Worm (Caenorhabditis elegans) whole organism, young adult: Measurements from ENCODE around the gene gex-5.
A peak's percentile ranks its signal among the peaks of the same experiment; 100 is the strongest.

Experiments
- B0019.2 ChIP-seq: fragments of 200-800 bp; sonication (Bioruptor generic); conservative IDR thresholded peaks from 2 replicates; pipeline ENCODE4 v1.3.6; 2022; ENCODE audit warnings: missing genetic modification reagents, missing genetic modification characterization, missing compliant biosample characterization
- B0035.1 ChIP-seq: sonication (generic microtip); optimal IDR thresholded peaks from 2 replicates; lab custom pipeline; 2016; ENCODE audit warnings: missing genetic modification characterization, mild to moderate bottlenecking, missing compliant biosample characterization, missing genotype, missing genetic modification reagents
- B0336.3 ChIP-seq: fragments of 200-800 bp; sonication (Bioruptor generic); IDR thresholded peaks from 2 replicates; pipeline ENCODE4 v1.3.6; 2022; ENCODE audit warnings: missing genetic modification characterization, missing compliant biosample characterization
- C17E4.6 ChIP-seq: fragments of 200-800 bp; sonication (Bioruptor generic); IDR thresholded peaks from 2 replicates; pipeline ENCODE4 v1.3.6; 2022; ENCODE audit warnings: missing genetic modification reagents, missing genetic modification characterization, missing compliant biosample characterization
- F10E7.11 ChIP-seq: sonication (generic microtip); optimal IDR thresholded peaks from 2 replicates; lab custom pipeline; 2017; ENCODE audit warnings: mild to moderate bottlenecking, missing genetic modification characterization, moderate library complexity, missing compliant biosample characterization
- F23B12.7 ChIP-seq: sonication (generic microtip); optimal IDR thresholded peaks from 2 replicates; lab custom pipeline; 2017; ENCODE audit warnings: missing genetic modification characterization, mild to moderate bottlenecking, missing compliant biosample characterization, antibody characterized with exemption, moderate library complexity; ENCODE audit not compliant: insufficient read depth
- F33H1.4 ChIP-seq: fragments of 200-800 bp; sonication (Bioruptor generic); IDR thresholded peaks from 2 replicates; pipeline ENCODE4 v1.3.6; 2022; ENCODE audit warnings: missing genetic modification reagents, missing genetic modification characterization, missing compliant biosample characterization
- F49E8.2 ChIP-seq: sonication (generic microtip); optimal IDR thresholded peaks from 3 replicates; lab custom pipeline; 2017; ENCODE audit warnings: missing genetic modification characterization, mild to moderate bottlenecking, missing compliant biosample characterization, antibody characterized with exemption, moderate library complexity; ENCODE audit not compliant: insufficient read depth
- F55B11.4 ChIP-seq: sonication (generic microtip); optimal IDR thresholded peaks from 2 replicates; lab custom pipeline; 2016; ENCODE audit warnings: missing compliant biosample characterization, missing genetic modification characterization, borderline replicate concordance; ENCODE audit not compliant: insufficient read depth
- F57A8.1 ChIP-seq: fragments of 200-800 bp; sonication (Bioruptor generic); optimal IDR thresholded peaks from 2 replicates; lab custom pipeline; 2018; ENCODE audit warnings: mild to moderate bottlenecking, missing genetic modification characterization, moderate library complexity, missing compliant biosample characterization
- F57C9.4 ChIP-seq: sonication (generic microtip); optimal IDR thresholded peaks from 2 replicates; lab custom pipeline; 2017; ENCODE audit warnings: mild to moderate bottlenecking, missing genetic modification characterization, missing compliant biosample characterization
- T07F8.4 ChIP-seq: sonication (generic microtip); optimal IDR thresholded peaks from 2 replicates; lab custom pipeline; 2016; ENCODE audit warnings: mild to moderate bottlenecking, missing genetic modification characterization, moderate library complexity, missing compliant biosample characterization
- Y53F4B.3 ChIP-seq: fragments of 200-800 bp; sonication (Bioruptor generic); IDR thresholded peaks from 2 replicates; pipeline ENCODE4 v1.3.6; 2022; ENCODE audit warnings: missing genetic modification reagents, missing genetic modification characterization, missing compliant biosample characterization
- Y53G8AR.9 ChIP-seq: fragments of 200-800 bp; sonication (Bioruptor generic); conservative IDR thresholded peaks from 2 replicates; pipeline ENCODE4 v1.3.6; 2022; ENCODE audit warnings: missing genetic modification reagents, missing genetic modification characterization, missing compliant biosample characterization
- ama-1 ChIP-seq, 3 experiments: fragments of 150-350 bp in 1 of 3; sonication (generic microtip) in 2 of 3; optimal IDR thresholded peaks; 2 replicates each; lab custom pipeline; 2014 to 2018; ENCODE audit warnings: missing biosample characterization in 2 of 3, missing genetic modification characterization in 2 of 3, missing genetic modification reagents in 2 of 3
- aptf-2 ChIP-seq: fragments of 200-800 bp; sonication (Bioruptor generic); conservative IDR thresholded peaks from 2 replicates; pipeline ENCODE4 v1.3.6; 2022; ENCODE audit warnings: missing genetic modification reagents, missing genetic modification characterization, missing compliant biosample characterization
- aptf-3 ChIP-seq: fragments of 200-800 bp; sonication (Bioruptor generic); IDR thresholded peaks from 2 replicates; pipeline ENCODE4 v1.3.6; 2022; ENCODE audit warnings: missing genetic modification characterization, missing compliant biosample characterization
- athp-1 ChIP-seq: sonication (generic microtip); optimal IDR thresholded peaks from 2 replicates; lab custom pipeline; 2017; ENCODE audit warnings: mild to moderate bottlenecking, missing genetic modification characterization, missing compliant biosample characterization
- cebp-1 ChIP-seq, 2 experiments: fragments of 200-800 bp in 1 of 2; sonication (Bioruptor generic) in 1 of 2; sonication (generic microtip) in 1 of 2; IDR thresholded peaks in 1 of 2; optimal IDR thresholded peaks in 1 of 2; 2 replicates each; pipeline versions ENCODE4 v1.3.6 to Lab custom; 2017 to 2022; ENCODE audit warnings: missing compliant biosample characterization in 2 of 2, missing genetic modification characterization in 2 of 2, mild to moderate bottlenecking in 1 of 2, missing genetic modification reagents in 1 of 2, moderate library complexity in 1 of 2
- cebp-2 ChIP-seq: fragments of 200-800 bp; sonication (Bioruptor generic); IDR thresholded peaks from 2 replicates; pipeline ENCODE4 v1.3.6; 2022; ENCODE audit warnings: missing genetic modification characterization, missing compliant biosample characterization
- ceh-27 ChIP-seq: fragments of 200-800 bp; sonication (Bioruptor generic); optimal IDR thresholded peaks from 2 replicates; lab custom pipeline; 2018; ENCODE audit warnings: mild to moderate bottlenecking, missing genetic modification characterization, moderate library complexity, missing compliant biosample characterization
- ceh-79 ChIP-seq: sonication (generic microtip); optimal IDR thresholded peaks from 2 replicates; lab custom pipeline; 2017; ENCODE audit warnings: mild to moderate bottlenecking, missing genetic modification characterization, missing compliant biosample characterization
- ceh-91 ChIP-seq: fragments of 200-800 bp; sonication (Bioruptor generic); IDR thresholded peaks from 2 replicates; pipeline ENCODE4 v1.3.6; 2022; ENCODE audit warnings: missing genetic modification reagents, missing genetic modification characterization, missing compliant biosample characterization
- chd-7 ChIP-seq: sonication (generic microtip); optimal IDR thresholded peaks from 2 replicates; lab custom pipeline; 2016; ENCODE audit warnings: mild to moderate bottlenecking, missing genetic modification characterization, moderate library complexity, missing compliant biosample characterization
- efl-1 ChIP-seq: fragments of 150-350 bp; optimal IDR thresholded peaks from 2 replicates; lab custom pipeline; 2014; ENCODE audit warnings: missing biosample characterization, missing genetic modification reagents, missing genetic modification characterization
- egl-18 ChIP-seq: fragments of 200-800 bp; sonication (Bioruptor generic); IDR thresholded peaks from 2 replicates; pipeline ENCODE4 v1.3.6; 2022; ENCODE audit warnings: missing genetic modification reagents, missing genetic modification characterization, missing compliant biosample characterization
- egl-44 ChIP-seq: fragments of 200-800 bp; sonication (Bioruptor generic); IDR thresholded peaks from 2 replicates; pipeline ENCODE4 v1.3.6; 2022; ENCODE audit warnings: missing genetic modification reagents, missing genetic modification characterization, missing compliant biosample characterization
- egrh-3 ChIP-seq: fragments of 200-800 bp; sonication (Bioruptor generic); IDR thresholded peaks from 2 replicates; pipeline ENCODE4 v1.3.6; 2022; ENCODE audit warnings: missing genetic modification reagents, missing genetic modification characterization, missing compliant biosample characterization
- hmg-1.2 ChIP-seq: fragments of 200-800 bp; sonication (Bioruptor generic); IDR thresholded peaks from 2 replicates; pipeline ENCODE4 v1.3.6; 2022; ENCODE audit warnings: missing genetic modification reagents, missing genetic modification characterization, missing compliant biosample characterization
- lin-35 ChIP-seq, 3 experiments: fragments of 150-350 bp in 2 of 3; sonication (generic microtip) in 1 of 3; optimal IDR thresholded peaks; 2 replicates each; lab custom pipeline; 2014 to 2018; ENCODE audit warnings: missing biosample characterization in 3 of 3, missing genetic modification characterization in 3 of 3, missing genetic modification reagents in 3 of 3
- lsy-27 ChIP-seq: sonication (generic microtip); optimal IDR thresholded peaks from 2 replicates; lab custom pipeline; 2017; ENCODE audit warnings: missing genetic modification characterization, mild to moderate bottlenecking, missing compliant biosample characterization, antibody characterized with exemption, missing genotype, borderline replicate concordance; ENCODE audit not compliant: insufficient read depth
- madf-6 ChIP-seq: fragments of 200-800 bp; sonication (Bioruptor generic); IDR thresholded peaks from 2 replicates; pipeline ENCODE4 v1.3.6; 2022; ENCODE audit warnings: missing genetic modification reagents, missing genetic modification characterization, missing compliant biosample characterization
- nfya-2 ChIP-seq: fragments of 200-800 bp; sonication (Bioruptor generic); IDR thresholded peaks from 2 replicates; pipeline ENCODE4 v1.3.6; 2022; ENCODE audit warnings: missing genetic modification reagents, missing genetic modification characterization, missing compliant biosample characterization
- nfyb-1 ChIP-seq: fragments of 200-800 bp; sonication (Bioruptor generic); IDR thresholded peaks from 2 replicates; pipeline ENCODE4 v1.3.6; 2022; ENCODE audit warnings: missing genetic modification reagents, missing genetic modification characterization, missing compliant biosample characterization
- pbrm-1 ChIP-seq: fragments of 200-800 bp; sonication (Bioruptor generic); IDR thresholded peaks from 2 replicates; pipeline ENCODE4 v1.3.6; 2022; ENCODE audit warnings: missing genetic modification reagents, missing genetic modification characterization, missing compliant biosample characterization
- repo-1 ChIP-seq: sonication (generic microtip); optimal IDR thresholded peaks from 2 replicates; lab custom pipeline; 2017; ENCODE audit warnings: mild to moderate bottlenecking, missing genetic modification characterization, missing compliant biosample characterization
- sdz-38 ChIP-seq: sonication (generic microtip); optimal IDR thresholded peaks from 2 replicates; lab custom pipeline; 2016; ENCODE audit warnings: missing genotype, missing genetic modification characterization, missing compliant biosample characterization
- snpc-1.1 ChIP-seq: sonication (generic microtip); optimal IDR thresholded peaks from 2 replicates; lab custom pipeline; 2017; ENCODE audit warnings: missing genetic modification characterization, mild to moderate bottlenecking, missing compliant biosample characterization, antibody characterized with exemption, moderate library complexity, missing genotype, missing genetic modification reagents; ENCODE audit not compliant: insufficient read depth
- tlf-1 ChIP-seq: fragments of 200-800 bp; sonication (Bioruptor generic); optimal IDR thresholded peaks from 2 replicates; lab custom pipeline; 2018; ENCODE audit warnings: mild to moderate bottlenecking, missing genetic modification characterization, missing compliant biosample characterization
- zfh-2 ChIP-seq: fragments of 200-800 bp; sonication (Bioruptor generic); conservative IDR thresholded peaks from 2 replicates; pipeline ENCODE4 v1.3.6; 2022; ENCODE audit warnings: missing genetic modification reagents, missing genetic modification characterization, missing compliant biosample characterization
- zim-3 ChIP-seq: sonication (generic microtip); optimal IDR thresholded peaks from 2 replicates; lab custom pipeline; 2017; ENCODE audit warnings: mild to moderate bottlenecking, missing genetic modification characterization, moderate library complexity, missing compliant biosample characterization
- ztf-18 ChIP-seq: sonication (generic microtip); optimal IDR thresholded peaks from 2 replicates; lab custom pipeline; 2016; ENCODE audit warnings: missing genotype, mild to moderate bottlenecking, missing genetic modification characterization, missing compliant biosample characterization
- ztf-26 ChIP-seq: sonication (generic microtip); optimal IDR thresholded peaks from 2 replicates; lab custom pipeline; 2017; ENCODE audit warnings: missing genetic modification characterization, missing compliant biosample characterization

Gene gex-5

ce11 chrIII:4763509-4763908 is 18.3 kb downstream of the gex-5 start, which contains the start of gene B0393.4:
TSS of gene B0393.4 (minus strand) at chrIII:4763609.
- no peak for TF ChIP-seq aptf-2
- TF ChIP-seq repo-1 (tag; lab: Kevin White, UChicago) = no peak
- TF ChIP-seq F23B12.7 (tag; lab: Kevin White, UChicago) = no peak
- TF ChIP-seq B0035.1 (tag; lab: Kevin White, UChicago) = no peak
- TF ChIP-seq nfya-2 = no peak
- no peak for TF ChIP-seq B0019.2
- no peak for TF ChIP-seq egl-18 (GFP tag; lab: Robert Waterston, UW)
- TF ChIP-seq snpc-1.1 (tag; lab: Kevin White, UChicago) = no peak
- TF ChIP-seq F49E8.2 (tag; lab: Kevin White, UChicago) = no peak
- no peak for TF ChIP-seq ama-1 (optimal IDR thresholded peaks at IDR 0.05; lab: Kevin White, UChicago)
- no peak for TF ChIP-seq ama-1 (GFP tag; optimal IDR thresholded peaks at IDR 0.05; lab: Kevin White, UChicago)
- no peak for TF ChIP-seq Y53G8AR.9 (GFP tag; lab: Robert Waterston, UW)
- no peak for TF ChIP-seq F10E7.11

- TF ChIP-seq egrh-3 (peak; percentile 41; the same call in 1 of the 2 replicates), hmg-1.2 (GFP tag; lab: Robert Waterston, UW) (no peak), zfh-2 (GFP tag; lab: Robert Waterston, UW) (peak; percentile 81)
These were observed 18.9 kb downstream of the gex-5 start for ce11 chrIII:4762846-4763245.

ce11 chrIII:4756983-4757382 is 24.8 kb downstream of the gex-5 start, which contains the start of gene fbxl-2:
TSS of gene fbxl-2 (plus strand) at chrIII:4757260.
- no peak for TF ChIP-seq zim-3 (tag; lab: Kevin White, UChicago)
- peak; percentile 96 for TF ChIP-seq nfyb-1 (GFP tag; lab: Robert Waterston, UW)
- no peak for TF ChIP-seq ceh-79
- TF ChIP-seq ztf-18 (tag; lab: Kevin White, UChicago) = peak; percentile 99
- peak; percentile 94 for TF ChIP-seq F33H1.4
- peak; percentile 78 for TF ChIP-seq egl-44 (GFP tag; lab: Robert Waterston, UW)
- TF ChIP-seq ceh-91 (GFP tag; lab: Robert Waterston, UW) = peak; percentile 86
- TF ChIP-seq B0336.3 (GFP tag; lab: Robert Waterston, UW) = peak; percentile 95
- 0 out of 2 replicates have a peak, but pooled peaks have one; percentile 65 for TF ChIP-seq nfya-2
- TF ChIP-seq F57A8.1 = no peak
- peak; percentile 79 for TF ChIP-seq athp-1 (tag; lab: Kevin White, UChicago)
- 0 out of 2 replicates have a peak, but pooled peaks have one; percentile 49 for TF ChIP-seq aptf-3 (GFP tag; lab: Robert Waterston, UW)
- TF ChIP-seq F23B12.7 (tag; lab: Kevin White, UChicago) = peak; percentile 83
- TF ChIP-seq lsy-27 (tag; lab: Kevin White, UChicago) = no peak
- peak; percentile 0 for TF ChIP-seq T07F8.4 (tag; lab: Kevin White, UChicago)
- TF ChIP-seq efl-1 (GFP tag; lab: Kevin White, UChicago) = peak; percentile 96
- TF ChIP-seq ceh-27 (GFP tag; lab: Kevin White, UChicago) = peak; percentile 93
- TF ChIP-seq cebp-2 (GFP tag; lab: Robert Waterston, UW) = peak; percentile 71; the same call in 1 of the 2 replicates
- no peak for TF ChIP-seq F55B11.4
- peak; percentile 96 for TF ChIP-seq tlf-1 (GFP tag; lab: Kevin White, UChicago)
- TF ChIP-seq pbrm-1 (GFP tag; lab: Robert Waterston, UW) = peak; percentile 94
- no peak for TF ChIP-seq sdz-38 (tag; lab: Kevin White, UChicago)
- no peak for TF ChIP-seq Y53F4B.3 (GFP tag; lab: Robert Waterston, UW)
- TF ChIP-seq madf-6 (GFP tag; lab: Robert Waterston, UW) = peak; percentile 93
- no peak for TF ChIP-seq F57C9.4 (tag; lab: Kevin White, UChicago)
- peak; percentile 71 for TF ChIP-seq chd-7 (tag; lab: Kevin White, UChicago)
- peak; percentile 91 for TF ChIP-seq repo-1 (tag; lab: Kevin White, UChicago)
- peak; percentile 78 for TF ChIP-seq ztf-26 (tag; lab: Kevin White, UChicago)
- TF ChIP-seq C17E4.6 (GFP tag; lab: Robert Waterston, UW) = peak; percentile 90
- TF ChIP-seq lin-35 (GFP tag; optimal IDR thresholded peaks at IDR 0.05; lab: Kevin White, UChicago) = peak; percentile 91 to 99 (median 92)
- peak; percentile 80 for TF ChIP-seq cebp-1 (GFP tag; IDR thresholded peaks at IDR 0.05; lab: Robert Waterston, UW)
- peak; percentile 92 for TF ChIP-seq cebp-1 (tag; optimal IDR thresholded peaks at IDR 0.05; lab: Kevin White, UChicago)
